Worm (Caenorhabditis elegans): Measurements from ENCODE around the gene glb-5.

ce11 chrV:5582860-5583259 lies 24.2 kb downstream of the glb-5 start:
- TF ChIP-seq ztf-23 (GFP tag; IDR thresholded peaks at IDR 0.05): no peak
- no peak for TF ChIP-seq flt-1 (GFP tag; IDR thresholded peaks at IDR 0.05)
- no peak for TF ChIP-seq T22C8.4 (GFP tag; IDR thresholded peaks at IDR 0.05)
- no peak for TF ChIP-seq med-1 (GFP tag; optimal IDR thresholded peaks at IDR 0.05; ENCODE audit: insufficient read depth)
- no peak for TF ChIP-seq cog-1 (tag; optimal IDR thresholded peaks at IDR 0.05)
- TF ChIP-seq ref-1 (GFP tag; conservative IDR thresholded peaks at IDR 0.05): no peak
- no peak for TF ChIP-seq klf-2 (GFP tag; conservative IDR thresholded peaks at IDR 0.05)

Data from whole organism, midembryonic.